Fruit fly (Drosophila melanogaster): ENCODE measurements around the gene CG17258.

The CG17258 gene

DNA sequence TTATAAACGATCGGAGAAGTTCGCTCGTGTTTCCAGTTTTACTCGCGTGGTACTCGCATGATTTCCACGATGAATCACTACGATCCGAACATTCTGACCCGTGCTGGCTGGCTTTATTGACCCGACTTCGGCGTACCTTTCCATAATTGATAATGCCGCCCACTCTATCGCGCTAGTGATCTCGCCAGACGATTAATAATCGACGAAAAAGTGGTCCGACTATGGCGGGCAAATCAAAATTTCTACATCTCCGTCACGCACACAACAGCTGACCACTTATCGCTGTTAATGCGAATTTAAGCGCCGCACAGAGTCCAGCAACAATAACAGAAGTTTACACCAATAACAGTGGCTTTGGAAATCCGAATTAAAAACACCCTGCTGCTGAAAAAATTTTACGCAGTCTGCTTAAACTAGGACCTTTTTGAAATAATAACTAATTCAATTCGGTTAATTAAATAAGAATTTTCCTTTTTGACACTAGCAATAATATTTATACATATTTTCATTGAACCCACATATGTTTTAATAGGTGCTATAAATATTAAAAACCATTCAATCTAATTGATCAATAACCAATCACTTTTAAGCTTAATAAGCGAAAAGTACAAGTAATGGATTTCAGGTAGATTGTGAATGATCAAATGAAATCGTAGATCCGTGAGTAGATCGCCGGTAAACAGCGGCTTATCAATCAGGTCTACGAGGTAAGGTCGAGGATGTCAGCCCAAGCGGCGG lies 20.7 kb upstream of the CG17258 start (continued):
- TF ChIP-seq CG11504 (tag; optimal IDR thresholded peaks at IDR 0.05): peak; percentile 67
- no peak for TF ChIP-seq CG16815 (GFP tag; optimal IDR thresholded peaks at IDR 0.05)
- TF ChIP-seq Xbp1 (GFP tag; optimal IDR thresholded peaks at IDR 0.05): peak; percentile 57
- no peak for TF ChIP-seq mld (GFP tag; IDR thresholded peaks at IDR 0.05; ENCODE audit: partially characterized antibody)
- TF ChIP-seq Dfd (GFP tag; optimal IDR thresholded peaks at IDR 0.05): no peak
- no peak for TF ChIP-seq CG4820 (GFP tag; optimal IDR thresholded peaks at IDR 0.05)
- no peak for TF ChIP-seq pita (GFP tag; optimal IDR thresholded peaks at IDR 0.05)
- TF ChIP-seq Med (GFP tag): peak; percentile 27
- no peak for TF ChIP-seq dm (GFP tag; optimal IDR thresholded peaks at IDR 0.05)
- no peak for TF ChIP-seq CG2889 (GFP tag; IDR thresholded peaks at IDR 0.05)
- no peak for TF ChIP-seq hth (optimal IDR thresholded peaks at IDR 0.05)
- no peak for TF ChIP-seq rib (GFP tag; IDR thresholded peaks at IDR 0.05)
- no peak for TF ChIP-seq aop (GFP tag; IDR thresholded peaks at IDR 0.05)
- TF ChIP-seq CG2678 (tag; optimal IDR thresholded peaks at IDR 0.05): peak; percentile 72
- peak; percentile 72 for TF ChIP-seq CoRest (tag; optimal IDR thresholded peaks at IDR 0.05)
- peak; percentile 5 for TF ChIP-seq lbe (GFP tag; optimal IDR thresholded peaks at IDR 0.05)
- peak; percentile 41; the same call in 2 of the 3 replicates for TF ChIP-seq Mrtf (GFP tag; IDR thresholded peaks at IDR 0.05)
- peak; percentile 2 for TF ChIP-seq CG13775 (GFP tag; optimal IDR thresholded peaks at IDR 0.05)
- no peak for TF ChIP-seq NK7.1 (GFP tag; optimal IDR thresholded peaks at IDR 0.05)
- no peak for TF ChIP-seq CrebB (tag; optimal IDR thresholded peaks at IDR 0.05)
- TF ChIP-seq CG2712 (tag; optimal IDR thresholded peaks at IDR 0.05): peak; percentile 13
- TF ChIP-seq Abd-B (GFP tag; optimal IDR thresholded peaks at IDR 0.05): peak; percentile 24
- no peak for TF ChIP-seq B-H1 (GFP tag; IDR thresholded peaks at IDR 0.05)
- no peak for TF ChIP-seq HmgD (GFP tag; optimal IDR thresholded peaks at IDR 0.05)
- no peak; the same call in 2 of the 4 replicates for TF ChIP-seq Gug (GFP tag; IDR thresholded peaks at IDR 0.05)
- TF ChIP-seq CG30431 (GFP tag; optimal IDR thresholded peaks at IDR 0.05): no peak
- no peak for TF ChIP-seq H2.0 (GFP tag; IDR thresholded peaks at IDR 0.05)
- TF ChIP-seq CG34376 (GFP tag; optimal IDR thresholded peaks at IDR 0.05): peak; percentile 63
- TF ChIP-seq Dbx (GFP tag; IDR thresholded peaks at IDR 0.05): no peak
- TF ChIP-seq Scr (GFP tag; IDR thresholded peaks at IDR 0.05; ENCODE audit: partially characterized antibody): peak; percentile 60
- TF ChIP-seq chm (GFP tag; IDR thresholded peaks at IDR 0.05): no peak
- no peak for TF ChIP-seq Dad (GFP tag; optimal IDR thresholded peaks at IDR 0.05)
- no peak for TF ChIP-seq CG15514 (GFP tag; optimal IDR thresholded peaks at IDR 0.05)
- TF ChIP-seq pfk (GFP tag; optimal IDR thresholded peaks at IDR 0.05): no peak
- TF ChIP-seq CG14441 (GFP tag; IDR thresholded peaks at IDR 0.05): no peak
- no peak for TF ChIP-seq wor (GFP tag; IDR thresholded peaks at IDR 0.05)
- no peak for TF ChIP-seq ac (GFP tag; optimal IDR thresholded peaks at IDR 0.05)
- no peak; the same call in 1 of the 2 replicates for TF ChIP-seq ranshi (GFP tag; IDR thresholded peaks at IDR 0.05)
- no peak for TF ChIP-seq gcm (GFP tag; optimal IDR thresholded peaks at IDR 0.05)
- peak; percentile 5 to 56 for TF ChIP-seq Hr51 (GFP tag; optimal IDR thresholded peaks at IDR 0.05)
- no peak for TF ChIP-seq CG13296 (GFP tag; optimal IDR thresholded peaks at IDR 0.05)
- peak; percentile 34 for TF ChIP-seq Sry-δ (GFP tag; optimal IDR thresholded peaks at IDR 0.05)
- TF ChIP-seq fru (optimal IDR thresholded peaks at IDR 0.05): no peak
- no peak for TF ChIP-seq Atf3 (GFP tag; optimal IDR thresholded peaks at IDR 0.05)
- peak; percentile 56 for TF ChIP-seq CG9437 (GFP tag; optimal IDR thresholded peaks at IDR 0.05)
- no peak; the same call in 2 of the 3 replicates for TF ChIP-seq Aef1 (GFP tag; IDR thresholded peaks at IDR 0.05)
- no peak for TF ChIP-seq CG17186 (GFP tag; optimal IDR thresholded peaks at IDR 0.05)
- peak; percentile 31 for TF ChIP-seq org-1 (GFP tag; optimal IDR thresholded peaks at IDR 0.05)
- no peak for TF ChIP-seq eyg (GFP tag; optimal IDR thresholded peaks at IDR 0.05)
- no peak for TF ChIP-seq mirr (GFP tag; optimal IDR thresholded peaks at IDR 0.05)
- no peak for TF ChIP-seq CG1024 (GFP tag; IDR thresholded peaks at IDR 0.05)
